Worm (Caenorhabditis elegans) whole organism, L4 larva: Measurements from ENCODE around the gene cutl-23.

ENCODE experiments used
- aly-2 ChIP-seq: sonication (generic microtip); optimal IDR thresholded peaks from 2 replicates; lab custom pipeline; 2018; ENCODE audit warnings: missing biosample characterization, missing genetic modification characterization
- nhr-48 ChIP-seq: sonication (generic microtip); optimal IDR thresholded peaks from 2 replicates; lab custom pipeline; 2016; ENCODE audit warnings: mild to moderate bottlenecking, missing genetic modification characterization, missing compliant biosample characterization
- snpc-4 ChIP-seq: fragments of 150-350 bp; optimal IDR thresholded peaks from 2 replicates; lab custom pipeline; 2014; ENCODE audit warnings: missing biosample characterization, missing genetic modification characterization
- unc-130 ChIP-seq: sonication (generic microtip); optimal IDR thresholded peaks from 2 replicates; lab custom pipeline; 2016; ENCODE audit warnings: missing genetic modification reagents, missing genetic modification characterization, missing compliant biosample characterization

ce11 chrIII:5811957-5812356, 42.0 kb downstream of the cutl-23 start:
- no peak for TF ChIP-seq nhr-48 (tag; lab: Kevin White, UChicago)
- no peak for TF ChIP-seq unc-130 (GFP tag; lab: Kevin White, UChicago)
- no peak for TF ChIP-seq aly-2 (tag; lab: Kevin White, UChicago)
- no peak for TF ChIP-seq snpc-4 (tag; lab: Kevin White, UChicago)
